Worm (Caenorhabditis elegans) whole organism, L4 larva: ENCODE results near the gene F42G4.6.
A peak's percentile ranks its signal among the peaks of the same experiment; 100 is the strongest.
"Not testable (repeated sequence)": the region's sequence is repeated elsewhere in the genome, so short reads cannot be mapped to it uniquely, and the experiment has no call there.

Experiments
- F37D6.2 ChIP-seq: sonication (generic microtip); optimal IDR thresholded peaks from 2 replicates; lab custom pipeline; 2016; ENCODE audit warnings: mild to moderate bottlenecking, missing genetic modification characterization, missing compliant biosample characterization
- F44E2.7 ChIP-seq: fragments of 200-800 bp; sonication (Bioruptor generic); IDR thresholded peaks from 2 replicates; pipeline ENCODE4 v2.1.2; 2022; ENCODE audit warnings: missing genetic modification characterization, missing compliant biosample characterization
- Y75B8A.6 ChIP-seq: fragments of 200-800 bp; sonication (Bioruptor generic); IDR thresholded peaks from 2 replicates; pipeline ENCODE4 v1.3.6; 2022; ENCODE audit warnings: missing genetic modification reagents, missing genetic modification characterization, missing compliant biosample characterization
- ama-1 ChIP-seq: fragments of 150-350 bp; optimal IDR thresholded peaks from 2 replicates; lab custom pipeline; 2014; ENCODE audit warnings: inconsistent platforms, mixed read lengths
- ceh-32 ChIP-seq: sonication (generic microtip); optimal IDR thresholded peaks from 2 replicates; lab custom pipeline; 2016; ENCODE audit warnings: mild to moderate bottlenecking, missing genetic modification characterization, missing compliant biosample characterization; ENCODE audit not compliant: poor library complexity
- ceh-44 ChIP-seq: fragments of 200-800 bp; sonication (Bioruptor generic); IDR thresholded peaks from 2 replicates; pipeline ENCODE4 v1.3.6; 2022; ENCODE audit warnings: missing genetic modification reagents, missing genetic modification characterization, missing compliant biosample characterization
- daf-16 ChIP-seq, 3 experiments: sonication (generic microtip); optimal IDR thresholded peaks; 2 replicates each; lab custom pipeline; 2016 to 2017; ENCODE audit warnings: missing genetic modification characterization in 3 of 3, missing genetic modification reagents in 3 of 3, mild to moderate bottlenecking in 2 of 3, missing compliant biosample characterization in 2 of 3, missing biosample characterization in 1 of 3, moderate library complexity in 1 of 3
- dmd-6 ChIP-seq: fragments of 200-800 bp; sonication (Bioruptor generic); IDR thresholded peaks from 2 replicates; pipeline ENCODE4 v1.3.6; 2022; ENCODE audit warnings: missing genetic modification reagents, missing genetic modification characterization, missing compliant biosample characterization
- dmd-8 ChIP-seq: fragments of 200-800 bp; sonication (Bioruptor generic); IDR thresholded peaks from 2 replicates; pipeline ENCODE4 v1.3.6; 2022; ENCODE audit warnings: missing genetic modification characterization, missing compliant biosample characterization
- dpl-1 ChIP-seq: fragments of 150-350 bp; optimal IDR thresholded peaks from 2 replicates; lab custom pipeline; 2014; ENCODE audit warnings: missing biosample characterization, missing genetic modification reagents, missing genetic modification characterization
- dve-1 ChIP-seq: sonication (generic microtip); optimal IDR thresholded peaks from 2 replicates; lab custom pipeline; 2017; ENCODE audit warnings: antibody characterized with exemption, mild to moderate bottlenecking, missing genetic modification characterization, missing compliant biosample characterization; ENCODE audit not compliant: insufficient read depth
- fkh-10 ChIP-seq: fragments of 150-350 bp; optimal IDR thresholded peaks from 2 replicates; lab custom pipeline; 2014; ENCODE audit warnings: missing biosample characterization, missing genetic modification reagents, missing genetic modification characterization
- gei-8 ChIP-seq: fragments of 200-800 bp; sonication (Bioruptor generic); optimal IDR thresholded peaks from 2 replicates; lab custom pipeline; 2018; ENCODE audit warnings: mild to moderate bottlenecking, missing genetic modification characterization, missing compliant biosample characterization
- hif-1 ChIP-seq, 2 experiments: sonication (generic microtip); optimal IDR thresholded peaks; 2 replicates each; lab custom pipeline; 2016 to 2017; ENCODE audit warnings: missing compliant biosample characterization in 2 of 2, missing genetic modification characterization in 2 of 2, missing genetic modification reagents in 2 of 2, missing genotype in 2 of 2, mild to moderate bottlenecking in 1 of 2
- hlh-11 ChIP-seq: fragments of 200-800 bp; sonication (Bioruptor generic); optimal IDR thresholded peaks from 2 replicates; lab custom pipeline; 2018; ENCODE audit warnings: mild to moderate bottlenecking, missing genetic modification characterization, missing compliant biosample characterization
- hlh-30 ChIP-seq: sonication (generic microtip); optimal IDR thresholded peaks from 2 replicates; lab custom pipeline; 2017; ENCODE audit warnings: antibody characterized with exemption, mild to moderate bottlenecking, missing genetic modification characterization, missing compliant biosample characterization; ENCODE audit not compliant: insufficient read depth
- jun-1 ChIP-seq: fragments of 150-350 bp; optimal IDR thresholded peaks from 2 replicates; lab custom pipeline; 2014; ENCODE audit warnings: missing biosample characterization, missing genetic modification reagents, missing genetic modification characterization
- lin-1 ChIP-seq: fragments of 200-800 bp; sonication (Bioruptor generic); IDR thresholded peaks from 2 replicates; pipeline ENCODE4 v1.3.6; 2022; ENCODE audit warnings: missing genetic modification reagents, missing genetic modification characterization, missing compliant biosample characterization
- lin-38 ChIP-seq: fragments of 200-800 bp; sonication (Bioruptor generic); IDR thresholded peaks from 2 replicates; pipeline ENCODE4 v1.3.6; 2022; ENCODE audit warnings: missing genetic modification reagents, missing genetic modification characterization, missing compliant biosample characterization
- lin-39 ChIP-seq: fragments of 150-350 bp; optimal IDR thresholded peaks from 2 replicates; lab custom pipeline; 2014; ENCODE audit warnings: missing biosample characterization, missing genetic modification reagents, missing genetic modification characterization
- mdt-29 ChIP-seq: fragments of 200-800 bp; sonication (Bioruptor generic); IDR thresholded peaks from 2 replicates; pipeline ENCODE4 v1.3.6; 2022; ENCODE audit warnings: missing genetic modification reagents, missing genetic modification characterization, missing compliant biosample characterization
- mxl-2 ChIP-seq: fragments of 200-800 bp; sonication (Bioruptor generic); conservative IDR thresholded peaks from 2 replicates; pipeline ENCODE4 v1.3.6; 2022; ENCODE audit warnings: missing genetic modification reagents, missing genetic modification characterization, missing compliant biosample characterization
- nhr-10 ChIP-seq: fragments of 150-350 bp; optimal IDR thresholded peaks from 2 replicates; lab custom pipeline; 2014; ENCODE audit warnings: missing biosample characterization, missing genetic modification characterization
- nhr-102 ChIP-seq: sonication (generic microtip); optimal IDR thresholded peaks from 2 replicates; lab custom pipeline; 2016; ENCODE audit warnings: mild to moderate bottlenecking, missing genetic modification characterization, moderate library complexity, missing compliant biosample characterization
- nhr-111 ChIP-seq: fragments of 200-800 bp; sonication (Bioruptor generic); optimal IDR thresholded peaks from 2 replicates; lab custom pipeline; 2018; ENCODE audit warnings: mild to moderate bottlenecking, missing genetic modification characterization, missing compliant biosample characterization
- nhr-25 ChIP-seq: sonication (generic microtip); optimal IDR thresholded peaks from 2 replicates; lab custom pipeline; 2017; ENCODE audit warnings: missing genetic modification characterization, mild to moderate bottlenecking, missing compliant biosample characterization, antibody characterized with exemption, moderate library complexity, borderline replicate concordance; ENCODE audit not compliant: insufficient read depth
- nhr-41 ChIP-seq: fragments of 200-800 bp; sonication (Bioruptor generic); IDR thresholded peaks from 2 replicates; pipeline ENCODE4 v1.3.6; 2022; ENCODE audit warnings: missing genetic modification reagents, missing genetic modification characterization, missing compliant biosample characterization
- nhr-48 ChIP-seq: sonication (generic microtip); optimal IDR thresholded peaks from 2 replicates; lab custom pipeline; 2016; ENCODE audit warnings: mild to moderate bottlenecking, missing genetic modification characterization, missing compliant biosample characterization
- nhr-77 ChIP-seq: fragments of 150-350 bp; optimal IDR thresholded peaks from 2 replicates; lab custom pipeline; 2014; ENCODE audit warnings: missing biosample characterization, missing genetic modification characterization
- pha-4 ChIP-seq, 2 experiments: fragments of 150-350 bp in 1 of 2; fragments of 200-800 bp in 1 of 2; sonication (Bioruptor generic) in 1 of 2; IDR thresholded peaks in 1 of 2; optimal IDR thresholded peaks in 1 of 2; 2 replicates each; pipeline versions ENCODE4 v1.3.6 to Lab custom; 2014 to 2022; ENCODE audit warnings: missing genetic modification characterization in 2 of 2, missing genetic modification reagents in 2 of 2, missing biosample characterization in 1 of 2, missing compliant biosample characterization in 1 of 2
- php-3 ChIP-seq: fragments of 200-800 bp; sonication (Bioruptor generic); IDR thresholded peaks from 2 replicates; pipeline ENCODE4 v1.3.6; 2022; ENCODE audit warnings: missing genetic modification reagents, missing genetic modification characterization, missing compliant biosample characterization
- pqm-1 ChIP-seq: sonication (generic microtip); optimal IDR thresholded peaks from 2 replicates; lab custom pipeline; 2017; ENCODE audit warnings: missing biosample characterization, missing genetic modification characterization
- skn-1 ChIP-seq: fragments of 150-350 bp; optimal IDR thresholded peaks from 2 replicates; lab custom pipeline; 2014; ENCODE audit warnings: missing biosample characterization, missing genetic modification characterization
- snpc-1.2 ChIP-seq: fragments of 200-800 bp; sonication (Bioruptor generic); IDR thresholded peaks from 2 replicates; pipeline ENCODE4 v1.3.6; 2022; ENCODE audit warnings: missing genetic modification reagents, missing genetic modification characterization, missing compliant biosample characterization
- spr-3 ChIP-seq: fragments of 200-800 bp; sonication (Bioruptor generic); optimal IDR thresholded peaks from 2 replicates; lab custom pipeline; 2018; ENCODE audit warnings: mild to moderate bottlenecking, missing genetic modification characterization, missing compliant biosample characterization
- tra-1 ChIP-seq: fragments of 200-800 bp; sonication (Bioruptor generic); IDR thresholded peaks from 2 replicates; pipeline ENCODE4 v1.3.6; 2022; ENCODE audit warnings: missing genetic modification reagents, missing genetic modification characterization, missing compliant biosample characterization
- zfp-3 ChIP-seq: fragments of 200-800 bp; sonication (Bioruptor generic); conservative IDR thresholded peaks from 2 replicates; pipeline ENCODE4 v1.3.6; 2022; ENCODE audit warnings: missing genetic modification reagents, missing genetic modification characterization, missing compliant biosample characterization
- ztf-11 ChIP-seq: fragments of 150-350 bp; optimal IDR thresholded peaks from 2 replicates; lab custom pipeline; 2014; ENCODE audit warnings: missing biosample characterization, missing genetic modification characterization

The F42G4.6 gene

ce11 chrII:13077746-13078145 lies 1.4 kb upstream of the F42G4.6 start (continued):
- peak; percentile 78 for TF ChIP-seq pqm-1
- TF ChIP-seq nhr-25: no peak
- peak; percentile 11; the same call in 1 of the 2 replicates for TF ChIP-seq lin-38
- no peak for TF ChIP-seq dmd-8 (GFP tag; lab: Robert Waterston, UW)
- TF ChIP-seq skn-1 (tag; lab: Kevin White, UChicago): no peak
- TF ChIP-seq nhr-111 (GFP tag; lab: Kevin White, UChicago): no peak
- TF ChIP-seq dmd-6 (GFP tag; lab: Robert Waterston, UW): peak; percentile 93
- peak; percentile 86 for TF ChIP-seq lin-1
- peak; percentile 70 for TF ChIP-seq hlh-30 (tag; lab: Kevin White, UChicago)
- no peak for TF ChIP-seq F44E2.7 (GFP tag; lab: Robert Waterston, UW)
- peak in 1 of 2 experiments; percentile 27 for TF ChIP-seq hif-1 (tag; optimal IDR thresholded peaks at IDR 0.05; lab: Kevin White, UChicago)
- no peak for TF ChIP-seq spr-3
- TF ChIP-seq F37D6.2: no peak
- TF ChIP-seq gei-8 (GFP tag; lab: Kevin White, UChicago): no peak
- TF ChIP-seq daf-16 (GFP tag; optimal IDR thresholded peaks at IDR 0.05; lab: Kevin White, UChicago): peak in 1 of 2 experiments; percentile 84
- TF ChIP-seq daf-16 (tag; optimal IDR thresholded peaks at IDR 0.05; lab: Kevin White, UChicago): peak; percentile 99
- TF ChIP-seq php-3 (GFP tag; lab: Robert Waterston, UW): peak; percentile 97
- peak; percentile 80 for TF ChIP-seq nhr-102 (tag; lab: Kevin White, UChicago)
- no peak for TF ChIP-seq nhr-41 (GFP tag; lab: Robert Waterston, UW)
- peak; percentile 11 for TF ChIP-seq nhr-10 (tag; lab: Kevin White, UChicago)
- TF ChIP-seq ceh-44: no peak
- 0 out of 2 replicates have a peak, but pooled peaks have one; percentile 39 for TF ChIP-seq zfp-3 (GFP tag; lab: Robert Waterston, UW)
- TF ChIP-seq hlh-11 (tag; lab: Kevin White, UChicago): peak; percentile 90
- TF ChIP-seq Y75B8A.6 (GFP tag; lab: Robert Waterston, UW): no peak
- peak; percentile 45; the same call in 1 of the 2 replicates for TF ChIP-seq mxl-2 (GFP tag; lab: Robert Waterston, UW)
- no peak for TF ChIP-seq snpc-1.2
- 0 out of 2 replicates have a peak, but pooled peaks have one; percentile 52 for TF ChIP-seq mdt-29
- no peak for TF ChIP-seq jun-1 (tag; lab: Kevin White, UChicago)
- TF ChIP-seq lin-39: no peak
- no peak for TF ChIP-seq ztf-11 (tag; lab: Kevin White, UChicago)
- TF ChIP-seq dve-1 (tag; lab: Kevin White, UChicago): peak; percentile 94
- peak; percentile 55 for TF ChIP-seq nhr-77 (tag; lab: Kevin White, UChicago)
- TF ChIP-seq tra-1 (GFP tag; lab: Robert Waterston, UW): peak; percentile 78
- TF ChIP-seq fkh-10 (GFP tag; lab: Kevin White, UChicago): no peak
- TF ChIP-seq pha-4 (GFP tag; IDR thresholded peaks at IDR 0.05; lab: Robert Waterston, UW): 0 out of 2 replicates have a peak, but pooled peaks have one; percentile 15
- no peak for TF ChIP-seq pha-4 (tag; optimal IDR thresholded peaks at IDR 0.05; lab: Kevin White, UChicago)
- TF ChIP-seq dpl-1 (GFP tag; lab: Kevin White, UChicago): no peak
- peak; percentile 87 for TF ChIP-seq nhr-48 (tag; lab: Kevin White, UChicago)

ce11 chrII:13080607-13081006 lies 1.4 kb downstream of the F42G4.6 start, which contains the start of gene Y81G3A.2:
Gene Y81G3A.2, plus strand, starts transcription at chrII:13080907.
- TF ChIP-seq ceh-32 (tag; lab: Kevin White, UChicago); daf-16 (GFP tag; optimal IDR thresholded peaks at IDR 0.05; lab: Kevin White, UChicago); daf-16 (tag; optimal IDR thresholded peaks at IDR 0.05; lab: Kevin White, UChicago); ama-1 (lab: Kevin White, UChicago): not testable (repeated sequence)
